Fruit fly (Drosophila melanogaster) whole organism, prepupa: ENCODE measurements around the gene tmod.

Experiments
- Blimp-1 ChIP-seq: fragments of 200-800 bp; sonication (Bioruptor generic); optimal IDR thresholded peaks from 3 replicates; lab custom pipeline; 2017; ENCODE audit warnings: missing biosample characterization, missing genetic modification characterization, mild to moderate bottlenecking, moderate library complexity, missing genetic modification reagents
- CG11294 ChIP-seq: fragments of 200-800 bp; sonication (Bioruptor generic); IDR thresholded peaks from 2 replicates; pipeline ENCODE4 v1.3.6; 2022; ENCODE audit warnings: missing biosample characterization, missing genetic modification characterization
- CG11762 ChIP-seq: fragments of 200-800 bp; sonication (Bioruptor generic); optimal IDR thresholded peaks from 3 replicates; lab custom pipeline; 2016; ENCODE audit warnings: missing biosample characterization, missing genetic modification characterization; ENCODE audit not compliant: insufficient read depth
- CG11902 ChIP-seq: fragments of 200-800 bp; sonication (Bioruptor generic); optimal IDR thresholded peaks from 3 replicates; lab custom pipeline; 2016; ENCODE audit warnings: missing biosample characterization, missing genetic modification characterization
- CG16779 ChIP-seq: fragments of 200-800 bp; sonication (Bioruptor generic); optimal IDR thresholded peaks from 3 replicates; lab custom pipeline; 2017; ENCODE audit warnings: missing biosample characterization, mild to moderate bottlenecking, missing genetic modification characterization
- CG3032 ChIP-seq: fragments of 200-800 bp; optimal IDR thresholded peaks from 2 replicates; lab custom pipeline; 2019; ENCODE audit warnings: missing biosample characterization, mild to moderate bottlenecking, missing genetic modification characterization, moderate library complexity
- CG32006 ChIP-seq: fragments of 200-800 bp; sonication (Bioruptor generic); optimal IDR thresholded peaks from 3 replicates; lab custom pipeline; 2017; ENCODE audit warnings: missing biosample characterization, mild to moderate bottlenecking, missing genetic modification characterization
- CG3919 ChIP-seq: fragments of 200-800 bp; sonication (Bioruptor generic); optimal IDR thresholded peaks from 3 replicates; lab custom pipeline; 2016; ENCODE audit warnings: missing biosample characterization, missing genetic modification characterization
- CG4318 ChIP-seq: fragments of 200-800 bp; sonication (Bioruptor generic); optimal IDR thresholded peaks from 3 replicates; lab custom pipeline; 2017; ENCODE audit warnings: missing biosample characterization, mild to moderate bottlenecking, missing genetic modification characterization
- CG6792 ChIP-seq: fragments of 200-800 bp; sonication (Bioruptor generic); optimal IDR thresholded peaks from 3 replicates; lab custom pipeline; 2016; ENCODE audit warnings: missing biosample characterization, missing genetic modification characterization
- CG6854 ChIP-seq: fragments of 200-800 bp; sonication (Bioruptor generic); optimal IDR thresholded peaks from 2 replicates; lab custom pipeline; 2017; ENCODE audit warnings: missing biosample characterization, mild to moderate bottlenecking, missing genetic modification characterization
- Eip75B ChIP-seq: fragments of 200-800 bp; sonication (Bioruptor generic); optimal IDR thresholded peaks from 3 replicates; lab custom pipeline; 2016; ENCODE audit warnings: missing biosample characterization, missing genetic modification characterization
- Eip93F ChIP-seq: fragments of 200-800 bp; sonication (Bioruptor generic); optimal IDR thresholded peaks from 2 replicates; lab custom pipeline; 2016; ENCODE audit warnings: missing biosample characterization, mild to moderate bottlenecking, missing genetic modification characterization
- Ets21C ChIP-seq: fragments of 200-800 bp; sonication (Bioruptor generic); optimal IDR thresholded peaks from 3 replicates; lab custom pipeline; 2016; ENCODE audit warnings: missing biosample characterization, missing genetic modification characterization
- Ets96B ChIP-seq: fragments of 200-800 bp; optimal IDR thresholded peaks from 2 replicates; lab custom pipeline; 2019; ENCODE audit warnings: missing biosample characterization, mild to moderate bottlenecking, missing genetic modification characterization, moderate library complexity
- Hr38 ChIP-seq: sonication (Bioruptor generic); optimal IDR thresholded peaks from 2 replicates; lab custom pipeline; 2016; ENCODE audit warnings: missing biosample characterization, missing genetic modification characterization
- Hr39 ChIP-seq: fragments of 200-800 bp; sonication (Bioruptor generic); optimal IDR thresholded peaks from 2 replicates; lab custom pipeline; 2016; ENCODE audit warnings: missing biosample characterization, missing genetic modification characterization
- Hr4 ChIP-seq: fragments of 200-800 bp; sonication (Bioruptor generic); optimal IDR thresholded peaks from 3 replicates; lab custom pipeline; 2016; ENCODE audit warnings: missing biosample characterization, missing genetic modification characterization
- Lpt ChIP-seq: fragments of 200-800 bp; sonication (Bioruptor generic); optimal IDR thresholded peaks from 3 replicates; lab custom pipeline; 2016; ENCODE audit warnings: missing biosample characterization, missing genetic modification characterization
- Met ChIP-seq: fragments of 200-800 bp; sonication (Bioruptor generic); optimal IDR thresholded peaks from 3 replicates; lab custom pipeline; 2016; ENCODE audit warnings: missing biosample characterization, missing genetic modification characterization
- Sox102F ChIP-seq: fragments of 200-800 bp; sonication (Bioruptor generic); optimal IDR thresholded peaks from 2 replicates; lab custom pipeline; 2016; ENCODE audit warnings: missing biosample characterization, mild to moderate bottlenecking, missing genetic modification characterization
- Sox15 ChIP-seq: fragments of 200-800 bp; sonication (Bioruptor generic); optimal IDR thresholded peaks from 3 replicates; lab custom pipeline; 2016; ENCODE audit warnings: missing biosample characterization, missing genetic modification characterization
- achi ChIP-seq: fragments of 200-800 bp; sonication (Bioruptor generic); optimal IDR thresholded peaks from 3 replicates; lab custom pipeline; 2016; ENCODE audit warnings: missing biosample characterization, missing genetic modification characterization
- acj6 ChIP-seq: fragments of 200-800 bp; sonication (Bioruptor generic); optimal IDR thresholded peaks from 3 replicates; lab custom pipeline; 2016; ENCODE audit warnings: missing biosample characterization, missing genetic modification characterization
- dac ChIP-seq: fragments of 200-800 bp; sonication (Bioruptor generic); optimal IDR thresholded peaks from 2 replicates; lab custom pipeline; 2017; ENCODE audit warnings: missing biosample characterization, mild to moderate bottlenecking, missing genetic modification characterization
- eg ChIP-seq: fragments of 200-800 bp; sonication (Bioruptor generic); IDR thresholded peaks from 3 replicates; pipeline ENCODE4 v1.3.6; 2022; ENCODE audit warnings: missing biosample characterization, missing genetic modification characterization
- fd85E ChIP-seq: fragments of 200-800 bp; sonication (Bioruptor generic); optimal IDR thresholded peaks from 3 replicates; lab custom pipeline; 2016; ENCODE audit warnings: missing biosample characterization, missing genetic modification characterization
- fkh ChIP-seq: fragments of 200-800 bp; sonication (Bioruptor generic); optimal IDR thresholded peaks from 3 replicates; lab custom pipeline; 2017; ENCODE audit warnings: missing biosample characterization, mild to moderate bottlenecking, missing genetic modification characterization, moderate library complexity
- salr ChIP-seq, 2 experiments: fragments of 200-800 bp; sonication (Bioruptor generic); optimal IDR thresholded peaks; 3 replicates each; lab custom pipeline; 2016 to 2018; ENCODE audit warnings: missing biosample characterization in 2 of 2, missing genetic modification characterization in 2 of 2, mild to moderate bottlenecking in 1 of 2
- spab ChIP-seq: fragments of 200-800 bp; sonication (Bioruptor generic); optimal IDR thresholded peaks from 2 replicates; lab custom pipeline; 2017; ENCODE audit warnings: missing biosample characterization, mild to moderate bottlenecking, missing genetic modification characterization, missing genetic modification reagents
- svp ChIP-seq: fragments of 200-800 bp; sonication (Bioruptor generic); peaks from one replicate; lab custom pipeline; 2016; ENCODE audit warnings: missing biosample characterization, missing genetic modification characterization
- topi ChIP-seq: fragments of 200-800 bp; sonication (Bioruptor generic); optimal IDR thresholded peaks from 3 replicates; lab custom pipeline; 2016; ENCODE audit warnings: missing biosample characterization, missing genetic modification characterization

Gene tmod

DNA sequence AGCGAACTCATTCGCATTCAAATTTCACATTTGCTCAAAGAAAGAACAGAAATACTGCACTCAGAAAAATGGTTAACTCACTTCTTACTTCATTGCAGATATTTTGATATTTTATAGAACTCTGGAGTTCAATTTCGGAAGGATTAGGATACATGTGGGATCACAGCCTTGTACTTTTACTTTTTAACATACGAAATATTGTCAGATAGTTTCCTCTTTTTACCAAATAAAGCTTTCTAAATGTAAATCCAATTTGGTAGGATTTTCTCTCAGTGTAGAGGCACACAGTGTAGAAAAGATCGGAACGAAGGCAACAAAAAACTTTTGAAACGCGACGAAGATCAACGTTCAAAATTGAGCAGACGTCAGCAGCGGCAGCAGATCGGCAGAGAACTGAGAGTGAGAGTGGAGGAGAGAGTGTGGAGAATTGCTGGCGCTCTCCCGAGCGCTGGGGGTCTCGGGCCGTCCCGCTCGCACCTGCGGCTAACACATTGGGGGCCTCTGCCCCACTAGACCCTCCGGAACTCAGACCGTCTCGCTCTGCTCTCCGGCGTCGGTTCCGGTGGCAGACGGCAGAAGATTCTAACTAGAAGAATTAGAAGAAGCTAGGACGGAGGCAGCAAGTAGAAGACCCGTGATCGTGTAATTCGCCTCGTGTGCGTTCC lies at the start of gene tmod (continued):
- TF ChIP-seq Eip75B (GFP tag; lab: Kevin White, UChicago) (peak; percentile 38), CG11902 (GFP tag; lab: Kevin White, UChicago) (no peak), spab (GFP tag; lab: Kevin White, UChicago) (no peak), Met (GFP tag; lab: Kevin White, UChicago) (peak; percentile 17), CG3032 (tag; lab: Kevin White, UChicago) (peak; percentile 13), CG6854 (GFP tag; lab: Kevin White, UChicago) (peak; percentile 19), CG16779 (tag; lab: Kevin White, UChicago) (peak; percentile 6), CG4318 (GFP tag; lab: Kevin White, UChicago) (peak; percentile 17), acj6 (GFP tag; lab: Kevin White, UChicago) (peak; percentile 43)

DNA sequence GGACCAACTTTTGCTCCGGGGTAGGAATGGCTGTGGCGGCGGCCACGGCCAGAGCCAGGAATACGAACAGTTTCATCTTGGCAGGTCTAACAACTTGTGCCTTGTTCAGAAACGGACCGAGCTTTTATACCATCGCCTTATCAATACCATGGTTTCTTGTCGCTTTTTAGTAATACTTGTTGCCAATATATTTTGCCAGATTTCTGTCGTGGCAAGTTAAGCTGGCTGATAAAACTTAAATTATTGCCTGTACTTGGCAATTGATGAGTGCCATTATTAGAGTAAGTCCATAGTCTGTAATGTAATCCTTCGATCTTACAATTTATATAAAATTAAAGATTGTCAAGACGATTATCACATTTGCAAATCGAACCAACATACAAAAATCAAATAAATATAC lies 44.6 kb upstream of the tmod start, which contains the start of gene Jon99Fii:
Gene Jon99Fii, minus strand, starts transcription at position 101 of the 400 bp plus-strand sequence.
- TF ChIP-seq Eip93F (GFP tag; lab: Kevin White, UChicago) (no peak), CG3919 (GFP tag; lab: Kevin White, UChicago) (no peak), Lpt (GFP tag; lab: Kevin White, UChicago) (no peak), CG16779 (tag; lab: Kevin White, UChicago) (no peak), Sox15 (GFP tag; lab: Kevin White, UChicago) (no peak), salr (GFP tag; optimal IDR thresholded peaks at IDR 0.05; lab: Kevin White, UChicago) (no peak), achi (no peak), svp (GFP tag; lab: Kevin White, UChicago) (no peak), Hr38 (GFP tag; lab: Kevin White, UChicago) (no peak)

DNA sequence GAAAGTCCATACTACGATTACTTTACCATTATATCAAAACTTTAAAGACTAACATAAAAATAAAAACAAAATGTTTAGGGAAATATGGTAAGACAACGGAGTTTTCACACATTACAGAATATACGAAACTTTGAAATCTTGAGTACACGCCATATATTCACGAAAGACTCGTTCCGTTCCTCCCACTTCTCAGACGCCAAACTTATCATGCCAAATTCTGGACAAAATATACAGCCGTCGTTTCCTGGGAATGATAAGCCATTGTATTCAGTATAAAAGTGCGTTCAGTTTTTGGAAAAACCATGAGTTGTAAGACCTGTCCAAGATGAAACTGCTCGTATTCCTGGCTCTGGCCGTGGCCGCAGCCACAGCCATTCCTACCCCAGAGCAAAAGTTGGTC lies 43.7 kb upstream of the tmod start, which contains the start of gene Jon99Fi:
Gene Jon99Fi, plus strand, starts transcription at position 301 of the 400 bp plus-strand sequence.
- TF ChIP-seq Hr4 (GFP tag; lab: Kevin White, UChicago) (no peak), CG16779 (tag; lab: Kevin White, UChicago) (no peak), Lpt (GFP tag; lab: Kevin White, UChicago) (no peak), fd85E (GFP tag; lab: Kevin White, UChicago) (no peak), Sox15 (GFP tag; lab: Kevin White, UChicago) (no peak), CG32006 (GFP tag; lab: Kevin White, UChicago) (no peak)

DNA sequence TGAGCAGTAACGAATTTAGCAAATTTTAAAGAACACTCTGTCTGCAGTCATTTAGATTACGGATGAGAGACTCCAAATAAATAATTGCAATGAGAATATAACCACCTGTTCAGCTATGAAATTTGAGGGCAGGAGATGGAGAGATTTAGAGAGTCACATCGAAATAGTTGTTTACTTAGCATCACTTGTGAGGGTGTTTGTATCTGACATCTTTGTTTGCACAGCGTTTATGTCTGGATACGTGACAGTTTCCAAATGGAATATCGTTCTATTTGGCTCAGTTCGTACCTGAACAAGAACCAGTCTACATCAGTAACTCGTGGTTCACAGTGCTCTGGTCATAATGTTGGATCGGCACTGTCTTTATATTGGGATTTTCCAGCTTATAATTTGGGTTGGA lies 42.6 kb upstream of the tmod start, which contains the start of gene PH4alphaSG2:
Gene PH4alphaSG2, plus strand, starts transcription at position 278 of the 400 bp plus-strand sequence.
- TF ChIP-seq CG3032 (tag; lab: Kevin White, UChicago) (no peak), Eip93F (GFP tag; lab: Kevin White, UChicago) (no peak), topi (GFP tag; lab: Kevin White, UChicago) (no peak), fkh (peak; percentile 43), acj6 (GFP tag; lab: Kevin White, UChicago) (no peak), dac (GFP tag; lab: Kevin White, UChicago) (no peak), svp (GFP tag; lab: Kevin White, UChicago) (no peak)
- TF ChIP-seq, all 60 proteins: peak for 1

DNA sequence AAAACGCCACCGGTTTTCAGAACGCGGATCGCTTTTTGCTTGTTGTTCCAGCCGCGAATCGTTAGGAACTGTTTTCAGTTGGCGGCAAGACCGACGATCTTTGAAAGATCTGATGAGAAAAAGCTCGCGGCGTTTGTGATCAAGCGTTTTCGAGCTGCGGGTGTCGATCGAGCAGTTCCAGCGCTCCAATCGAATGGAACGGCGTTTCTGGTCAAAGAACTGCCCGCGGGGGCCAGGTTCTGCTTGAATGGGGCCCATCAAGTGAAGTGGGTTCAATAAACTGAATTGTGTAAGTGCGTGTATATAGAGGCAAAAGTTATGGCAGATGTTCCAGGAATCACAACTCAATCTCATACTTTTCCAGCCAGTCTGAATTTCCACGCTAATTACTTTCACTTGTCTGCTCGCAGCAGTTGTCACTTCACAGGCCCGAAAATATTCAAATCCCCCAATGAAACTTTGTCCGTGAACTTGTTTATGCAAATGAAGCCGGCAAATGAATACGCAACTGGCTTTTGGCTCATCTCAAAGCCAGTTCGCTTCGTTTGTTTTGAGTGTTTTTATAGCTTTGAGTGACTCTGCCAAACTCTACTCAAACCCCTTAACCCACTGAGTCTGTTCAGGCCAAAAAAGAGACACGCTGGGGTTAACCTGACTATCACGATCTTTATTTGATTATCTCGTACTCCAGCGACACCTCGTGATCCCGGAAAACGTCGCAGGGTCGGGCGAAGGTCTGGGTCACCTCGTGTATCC lies 36.1 kb upstream of the tmod start, which contains the start of gene PH4alphaMP:
Gene PH4alphaMP, minus strand, starts transcription at position 51 of the 756 bp plus-strand sequence.
- TF ChIP-seq Hr39 (no peak), svp (GFP tag; lab: Kevin White, UChicago) (peak; percentile 23), Blimp-1 (GFP tag; lab: Kevin White, UChicago) (peak; percentile 33)

DNA sequence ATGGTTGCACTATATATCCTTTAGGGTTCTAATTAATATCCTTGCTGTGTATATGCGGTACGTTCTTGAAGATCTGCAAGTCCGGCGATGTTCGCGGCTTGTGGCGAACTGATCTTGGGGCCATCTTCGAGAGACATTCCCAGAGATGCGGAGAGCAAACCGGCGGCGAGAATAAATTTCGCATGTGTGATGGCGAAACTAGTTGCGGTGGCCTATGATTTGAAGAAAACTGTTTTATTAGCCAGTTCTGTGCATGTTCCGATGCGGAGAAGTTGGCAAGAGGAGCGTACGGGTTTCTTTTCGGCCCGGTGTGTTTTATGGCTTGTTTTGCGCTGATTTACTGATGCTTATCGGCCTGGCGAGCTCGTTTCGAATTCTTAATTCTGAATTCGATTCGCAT lies 32.2 kb upstream of the tmod start, which contains the start of gene PH4alphaNE1:
Gene PH4alphaNE1, minus strand, starts transcription at position 101 of the 400 bp plus-strand sequence.
- TF ChIP-seq CG11294 (no peak), CG11902 (GFP tag; lab: Kevin White, UChicago) (no peak), Ets21C (no peak), Sox102F (GFP tag; lab: Kevin White, UChicago) (no peak), eg (GFP tag; lab: Robert Waterston, UW) (no peak), Blimp-1 (GFP tag; lab: Kevin White, UChicago) (no peak), Ets96B (no peak), CG11762 (GFP tag; lab: Kevin White, UChicago) (no peak), CG16779 (tag; lab: Kevin White, UChicago) (no peak), CG6792 (GFP tag; lab: Kevin White, UChicago) (no peak), Lpt (GFP tag; lab: Kevin White, UChicago) (no peak)
- TF ChIP-seq, all 60 proteins: peak for 0
